Fruit fly (Drosophila melanogaster) whole organism, embryonic: Measurements from ENCODE around the gene CG10747.
A peak's percentile ranks its signal among the peaks of the same experiment; 100 is the strongest.

Experiments
- Aef1 ChIP-seq: fragments of 200-800 bp; sonication (Bioruptor generic); IDR thresholded peaks from 3 replicates; pipeline ENCODE4 v1.3.6; 2022; ENCODE audit warnings: missing biosample characterization, missing genetic modification characterization
- Atf6 ChIP-seq: fragments of 200-800 bp; sonication (Bioruptor generic); IDR thresholded peaks from 2 replicates; pipeline ENCODE4 v1.3.6; 2022; ENCODE audit warnings: missing biosample characterization, missing genetic modification characterization
- Bdp1 ChIP-seq: fragments of 200-800 bp; sonication (Bioruptor generic); optimal IDR thresholded peaks from 3 replicates; lab custom pipeline; 2016; ENCODE audit warnings: missing biosample characterization, missing genetic modification characterization
- CG10366 ChIP-seq: fragments of 200-800 bp; sonication (Bioruptor generic); IDR thresholded peaks from 2 replicates; pipeline ENCODE4 v1.3.6; 2022; ENCODE audit warnings: missing biosample characterization, missing genetic modification characterization
- CG10959 ChIP-seq: fragments of 200-800 bp; sonication (Bioruptor generic); IDR thresholded peaks from 2 replicates; pipeline ENCODE4 v1.3.6; 2022; ENCODE audit warnings: missing biosample characterization, missing genetic modification characterization
- CG1233 ChIP-seq: fragments of 200-800 bp; sonication (Bioruptor generic); optimal IDR thresholded peaks from 4 replicates; lab custom pipeline; 2018; ENCODE audit warnings: missing biosample characterization, mild to moderate bottlenecking, missing genetic modification characterization
- CG12659 ChIP-seq: fragments of 200-800 bp; sonication (Bioruptor generic); optimal IDR thresholded peaks from 3 replicates; lab custom pipeline; 2017; ENCODE audit warnings: mild to moderate bottlenecking, missing biosample characterization, missing genetic modification reagents, missing genetic modification characterization
- CG13424 ChIP-seq: fragments of 200-800 bp; sonication (Bioruptor generic); optimal IDR thresholded peaks from 2 replicates; lab custom pipeline; 2019; ENCODE audit warnings: missing biosample characterization, mild to moderate bottlenecking, missing genetic modification characterization, moderate library complexity
- CG14710 ChIP-seq: fragments of 200-800 bp; sonication (Bioruptor generic); optimal IDR thresholded peaks from 3 replicates; lab custom pipeline; 2019; ENCODE audit warnings: missing biosample characterization, mild to moderate bottlenecking, missing genetic modification characterization, moderate library complexity
- CG14965 ChIP-seq: fragments of 200-800 bp; sonication (Bioruptor generic); optimal IDR thresholded peaks from 2 replicates; lab custom pipeline; 2016; ENCODE audit warnings: missing biosample characterization, missing genetic modification characterization, borderline replicate concordance
- CG15696 ChIP-seq: fragments of 200-800 bp; sonication (Bioruptor generic); optimal IDR thresholded peaks from 2 replicates; lab custom pipeline; 2019; ENCODE audit warnings: missing biosample characterization, mild to moderate bottlenecking, missing genetic modification characterization, moderate library complexity
- CG17912 ChIP-seq: fragments of 200-800 bp; sonication (Bioruptor generic); optimal IDR thresholded peaks from 2 replicates; lab custom pipeline; 2018; ENCODE audit warnings: missing biosample characterization, mild to moderate bottlenecking, missing genetic modification characterization
- CG18011 ChIP-seq: fragments of 200-800 bp; sonication (Bioruptor generic); optimal IDR thresholded peaks from 2 replicates; lab custom pipeline; 2017; ENCODE audit warnings: missing biosample characterization, missing genetic modification characterization, mild to moderate bottlenecking, moderate library complexity, missing genotype
- CG2116 ChIP-seq: fragments of 200-800 bp; sonication (Bioruptor generic); optimal IDR thresholded peaks from 3 replicates; lab custom pipeline; 2018; ENCODE audit warnings: missing biosample characterization, mild to moderate bottlenecking, missing genetic modification characterization
- CG30431 ChIP-seq: fragments of 200-800 bp; sonication (Bioruptor generic); optimal IDR thresholded peaks from 2 replicates; lab custom pipeline; 2017; ENCODE audit warnings: missing biosample characterization, missing genetic modification characterization
- CG31441 ChIP-seq: fragments of 200-800 bp; sonication (Bioruptor generic); IDR thresholded peaks from 2 replicates; pipeline ENCODE4 v1.3.6; 2022; ENCODE audit warnings: missing biosample characterization, missing genetic modification characterization
- CG4404 ChIP-seq: fragments of 200-800 bp; sonication (Bioruptor generic); IDR thresholded peaks from 2 replicates; pipeline ENCODE4 v1.3.6; 2022; ENCODE audit warnings: missing biosample characterization, missing genetic modification characterization
- CG4617 ChIP-seq: fragments of 200-800 bp; sonication (Bioruptor generic); optimal IDR thresholded peaks from 3 replicates; lab custom pipeline; 2016; ENCODE audit warnings: missing biosample characterization, missing genetic modification characterization, borderline replicate concordance
- CG7357 ChIP-seq: fragments of 200-800 bp; sonication (Bioruptor generic); IDR thresholded peaks from 3 replicates; pipeline ENCODE4 v1.3.6; 2022; ENCODE audit warnings: missing biosample characterization, missing genetic modification characterization
- CG8944 ChIP-seq: fragments of 200-800 bp; sonication (Bioruptor generic); optimal IDR thresholded peaks from 3 replicates; lab custom pipeline; 2016; ENCODE audit warnings: missing biosample characterization, missing genetic modification characterization
- Drgx ChIP-seq: fragments of 200-800 bp; sonication (Bioruptor generic); IDR thresholded peaks from 2 replicates; pipeline ENCODE4 v1.3.6; 2022; ENCODE audit warnings: missing biosample characterization, missing genetic modification characterization
- Eip74EF ChIP-seq, 2 experiments: fragments of 200-800 bp in 1 of 2; fragments of >200 bp in 1 of 2; sonication (Bioruptor generic) in 1 of 2; optimal IDR thresholded peaks; 2 replicates each; lab custom pipeline; 2017 to 2019; ENCODE audit warnings: missing biosample characterization in 2 of 2, missing genetic modification characterization in 2 of 2, mild to moderate bottlenecking in 1 of 2, moderate library complexity in 1 of 2
- Fer2 ChIP-seq: fragments of 200-800 bp; sonication (Bioruptor generic); optimal IDR thresholded peaks from 2 replicates; lab custom pipeline; 2018; ENCODE audit warnings: missing biosample characterization, mild to moderate bottlenecking, missing genetic modification characterization, moderate library complexity
- HLH54F ChIP-seq: fragments of 200-800 bp; sonication (Bioruptor generic); optimal IDR thresholded peaks from 3 replicates; lab custom pipeline; 2016; ENCODE audit warnings: missing biosample characterization, missing genetic modification characterization
- Hmx ChIP-seq: fragments of 200-800 bp; sonication (Bioruptor generic); optimal IDR thresholded peaks from 2 replicates; lab custom pipeline; 2016; ENCODE audit warnings: missing biosample characterization, missing genetic modification characterization
- Oli ChIP-seq: fragments of 200-800 bp; sonication (Bioruptor generic); optimal IDR thresholded peaks from 2 replicates; lab custom pipeline; 2018; ENCODE audit warnings: missing biosample characterization, mild to moderate bottlenecking, missing genetic modification characterization, moderate library complexity
- Ravus ChIP-seq: fragments of 200-800 bp; sonication (Bioruptor generic); IDR thresholded peaks from 2 replicates; pipeline ENCODE4 v1.3.6; 2022; ENCODE audit warnings: missing biosample characterization, missing genetic modification characterization
- Sox100B ChIP-seq: fragments of 200-800 bp; sonication (Bioruptor generic); optimal IDR thresholded peaks from 3 replicates; lab custom pipeline; 2018; ENCODE audit warnings: missing biosample characterization, mild to moderate bottlenecking, missing genetic modification characterization
- Sry-β ChIP-seq: fragments of 200-800 bp; sonication (Bioruptor generic); optimal IDR thresholded peaks from 2 replicates; lab custom pipeline; 2018; ENCODE audit warnings: missing biosample characterization, mild to moderate bottlenecking, missing genetic modification characterization, moderate library complexity
- Taf1 ChIP-seq: fragments of 200-800 bp; sonication (Bioruptor generic); IDR thresholded peaks from 2 replicates; pipeline ENCODE4 v1.3.6; 2022; ENCODE audit warnings: missing biosample characterization, missing genetic modification characterization
- bab2 ChIP-seq: fragments of 200-800 bp; sonication (Bioruptor generic); optimal IDR thresholded peaks from 2 replicates; lab custom pipeline; 2016; ENCODE audit warnings: missing biosample characterization, missing genetic modification characterization
- corto ChIP-seq: fragments of 200-800 bp; sonication (Bioruptor generic); optimal IDR thresholded peaks from 2 replicates; lab custom pipeline; 2016; ENCODE audit warnings: missing biosample characterization, mild to moderate bottlenecking, missing genetic modification characterization, moderate library complexity
- dan ChIP-seq: fragments of 200-800 bp; sonication (Bioruptor generic); IDR thresholded peaks from 2 replicates; pipeline ENCODE4 v1.3.6; 2022; ENCODE audit warnings: missing biosample characterization, missing genetic modification characterization
- danr ChIP-seq: fragments of 200-800 bp; sonication (Bioruptor generic); IDR thresholded peaks from 2 replicates; pipeline ENCODE4 v1.3.6; 2022; ENCODE audit warnings: missing biosample characterization, missing genetic modification characterization
- fd102C ChIP-seq: fragments of 200-800 bp; sonication (Bioruptor generic); optimal IDR thresholded peaks from 2 replicates; lab custom pipeline; 2018; ENCODE audit warnings: missing biosample characterization, mild to moderate bottlenecking, missing genetic modification characterization, moderate library complexity
- fd96Cb ChIP-seq: fragments of 200-800 bp; sonication (Bioruptor generic); optimal IDR thresholded peaks from 2 replicates; lab custom pipeline; 2018; ENCODE audit warnings: missing biosample characterization, mild to moderate bottlenecking, missing genetic modification characterization, moderate library complexity
- fu2 ChIP-seq: fragments of 200-800 bp; sonication (Bioruptor generic); optimal IDR thresholded peaks from 2 replicates; lab custom pipeline; 2016; ENCODE audit warnings: missing biosample characterization, missing genetic modification characterization
- hkb ChIP-seq, 2 experiments: fragments of 200-800 bp in 1 of 2; fragments of >200 bp in 1 of 2; sonication (Bioruptor generic) in 1 of 2; IDR thresholded peaks in 1 of 2; optimal IDR thresholded peaks in 1 of 2; 2 replicates each; pipeline versions ENCODE4 v1.3.6 to Lab custom; 2017 to 2022; ENCODE audit warnings: missing biosample characterization in 1 of 2, missing genetic modification characterization in 1 of 2
- ind ChIP-seq: fragments of 200-800 bp; sonication (Bioruptor generic); optimal IDR thresholded peaks from 3 replicates; lab custom pipeline; 2016; ENCODE audit warnings: missing biosample characterization, missing genetic modification characterization
- knrl ChIP-seq: fragments of 200-800 bp; sonication (Bioruptor generic); IDR thresholded peaks from 3 replicates; pipeline ENCODE4 v1.3.6; 2022; ENCODE audit warnings: missing biosample characterization, missing genetic modification characterization; ENCODE audit not compliant: partially characterized antibody
- lola ChIP-seq, 3 experiments: fragments of >200 bp in 2 of 3; fragments of 200-800 bp in 1 of 3; sonication (Bioruptor generic) in 1 of 3; optimal IDR thresholded peaks; 2 replicates each; lab custom pipeline; 2017 to 2019; ENCODE audit warnings: missing biosample characterization in 3 of 3, missing genetic modification characterization in 3 of 3, mild to moderate bottlenecking in 1 of 3, moderate library complexity in 1 of 3
- nom ChIP-seq: fragments of 200-800 bp; sonication (Bioruptor generic); optimal IDR thresholded peaks from 2 replicates; lab custom pipeline; 2017; ENCODE audit warnings: missing biosample characterization, missing genetic modification characterization, mild to moderate bottlenecking, moderate library complexity, missing genetic modification reagents
- pb ChIP-seq: fragments of 200-800 bp; sonication (Bioruptor generic); optimal IDR thresholded peaks from 3 replicates; lab custom pipeline; 2016; ENCODE audit warnings: missing biosample characterization, missing genetic modification characterization
- schlank ChIP-seq: fragments of 200-800 bp; sonication (Bioruptor generic); optimal IDR thresholded peaks from 2 replicates; lab custom pipeline; 2018; ENCODE audit warnings: missing biosample characterization, mild to moderate bottlenecking, missing genetic modification characterization
- sens-2 ChIP-seq: fragments of 200-800 bp; sonication (Bioruptor generic); IDR thresholded peaks from 2 replicates; pipeline ENCODE4 v1.3.6; 2022; ENCODE audit warnings: missing biosample characterization, missing genetic modification characterization
- tll ChIP-seq, 2 experiments: fragments of 200-800 bp in 1 of 2; fragments of >200 bp in 1 of 2; sonication (Bioruptor generic) in 1 of 2; optimal IDR thresholded peaks; 2 replicates each; lab custom pipeline; 2017 to 2019; ENCODE audit warnings: missing biosample characterization in 2 of 2, missing genetic modification characterization in 2 of 2, mild to moderate bottlenecking in 1 of 2, moderate library complexity in 1 of 2
- tx ChIP-seq: fragments of 200-800 bp; sonication (Bioruptor generic); optimal IDR thresholded peaks from 2 replicates; lab custom pipeline; 2016; ENCODE audit warnings: missing biosample characterization, missing genetic modification characterization

Gene CG10747

DNA sequence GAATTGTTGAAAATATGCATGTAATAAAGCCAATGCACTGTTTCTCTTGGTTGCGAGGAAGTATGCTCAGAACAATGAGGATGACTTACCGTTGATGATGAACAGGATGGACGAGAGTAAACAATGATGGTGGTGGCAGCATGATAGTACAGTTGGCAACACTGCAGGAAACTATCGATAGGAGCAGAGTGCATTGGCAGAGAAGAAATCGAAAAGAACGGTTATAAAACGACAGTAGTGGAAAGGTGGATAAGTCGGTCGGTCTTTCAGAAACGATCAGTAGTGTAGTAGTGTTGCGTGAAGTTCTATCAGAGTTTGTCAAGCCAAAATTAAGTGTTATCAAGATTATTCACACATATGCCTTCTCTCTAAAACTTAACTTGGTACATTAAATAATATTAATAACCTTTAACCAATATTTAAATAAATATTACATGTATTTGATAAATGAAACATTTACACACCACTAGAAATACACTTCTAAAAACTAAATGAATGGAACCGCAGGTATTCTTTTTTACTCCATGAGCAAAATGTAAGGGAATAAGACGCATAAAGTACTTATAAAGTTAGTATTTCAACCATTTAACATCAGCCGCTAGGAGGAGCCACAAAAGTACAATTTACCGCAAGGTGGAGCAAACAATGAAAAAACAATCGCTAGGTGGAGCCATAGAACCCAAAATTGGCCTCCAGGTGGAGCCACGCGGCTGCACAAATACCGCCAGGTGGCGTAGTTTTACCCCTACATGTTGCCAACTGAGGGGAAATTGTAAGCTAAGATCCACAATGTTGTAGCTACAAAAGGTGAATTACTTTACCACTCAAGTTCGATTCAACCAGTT lies 29.5 kb upstream of the CG10747 start (continued):
- TF ChIP-seq CG2116 (GFP tag; lab: Kevin White, UChicago), result peak; percentile 64
- peak; percentile 60 for TF ChIP-seq CG12659
- peak; percentile 96 for TF ChIP-seq CG8944 (GFP tag; lab: Kevin White, UChicago)
- TF ChIP-seq pb (GFP tag; lab: Kevin White, UChicago), result peak; percentile 95
- TF ChIP-seq CG30431 (GFP tag; lab: Kevin White, UChicago), result peak; percentile 91
- TF ChIP-seq Aef1 (GFP tag; lab: Robert Waterston, UW), result peak; percentile 94
- TF ChIP-seq fu2 (GFP tag; lab: Kevin White, UChicago), result peak; percentile 84
- TF ChIP-seq CG4617 (GFP tag; lab: Kevin White, UChicago), result peak; percentile 86
- TF ChIP-seq danr (GFP tag; lab: Robert Waterston, UW), result peak; percentile 82
- TF ChIP-seq CG13424 (tag; lab: Kevin White, UChicago), result peak; percentile 79
- peak; percentile 88 for TF ChIP-seq Taf1 (GFP tag; lab: Robert Waterston, UW)
- TF ChIP-seq Atf6 (GFP tag; lab: Robert Waterston, UW), result peak; percentile 65
- TF ChIP-seq CG7357 (GFP tag; lab: Robert Waterston, UW), result peak; percentile 77; the same call in 2 of the 3 replicates
- TF ChIP-seq CG14710, result peak; percentile 76
- TF ChIP-seq Eip74EF (GFP tag; optimal IDR thresholded peaks at IDR 0.05; lab: Kevin White, UChicago), result no peak
- peak; percentile 57 for TF ChIP-seq Sox100B (GFP tag; lab: Kevin White, UChicago)
- TF ChIP-seq CG1233 (GFP tag; lab: Kevin White, UChicago), result peak; percentile 71
- no peak for TF ChIP-seq CG18011 (GFP tag; lab: Kevin White, UChicago)
- TF ChIP-seq ind (GFP tag; lab: Kevin White, UChicago), result peak; percentile 90
- TF ChIP-seq fd96Cb (tag; lab: Kevin White, UChicago), result peak; percentile 75
- TF ChIP-seq corto (GFP tag; lab: Kevin White, UChicago), result no peak
- peak; percentile 79 for TF ChIP-seq CG4404 (GFP tag; lab: Robert Waterston, UW)
- peak; percentile 95 for TF ChIP-seq CG15696 (tag; lab: Kevin White, UChicago)
- peak; percentile 75 for TF ChIP-seq knrl
- peak; percentile 57 for TF ChIP-seq Ravus
- TF ChIP-seq CG31441 (GFP tag; lab: Robert Waterston, UW), result peak; percentile 83
- peak; percentile 80 for TF ChIP-seq hkb (optimal IDR thresholded peaks at IDR 0.05; lab: Kevin White, UChicago)
- TF ChIP-seq hkb (GFP tag; IDR thresholded peaks at IDR 0.05; lab: Robert Waterston, UW), result no peak; the same call in 1 of the 2 replicates
- peak in 1 of 2 experiments; percentile 62 for TF ChIP-seq tll (GFP tag; optimal IDR thresholded peaks at IDR 0.05; lab: Kevin White, UChicago)
- TF ChIP-seq schlank, result peak; percentile 21
- TF ChIP-seq sens-2, result peak; percentile 79
- TF ChIP-seq Sry-β (GFP tag; lab: Kevin White, UChicago), result peak; percentile 67
- peak; percentile 44; the same call in 1 of the 2 replicates for TF ChIP-seq Drgx (GFP tag; lab: Robert Waterston, UW)
- TF ChIP-seq bab2 (GFP tag; lab: Kevin White, UChicago), result peak; percentile 97
- TF ChIP-seq Bdp1 (GFP tag; lab: Kevin White, UChicago), result peak; percentile 52
- peak; percentile 87 for TF ChIP-seq HLH54F (GFP tag; lab: Kevin White, UChicago)
- TF ChIP-seq Fer2 (tag; lab: Kevin White, UChicago), result peak; percentile 51
- TF ChIP-seq Hmx (GFP tag; lab: Kevin White, UChicago), result no peak
- peak; percentile 31 for TF ChIP-seq fd102C (GFP tag; lab: Kevin White, UChicago)
- peak; percentile 87 for TF ChIP-seq tx (GFP tag; lab: Kevin White, UChicago)
- TF ChIP-seq dan (GFP tag; lab: Robert Waterston, UW), result peak; percentile 88
- peak; percentile 57 for TF ChIP-seq Oli
- peak; percentile 92 for TF ChIP-seq CG17912 (GFP tag; lab: Kevin White, UChicago)
- TF ChIP-seq lola (GFP tag; optimal IDR thresholded peaks at IDR 0.05; lab: Kevin White, UChicago), result peak in 1 of 3 experiments; percentile 70
- no peak for TF ChIP-seq nom (GFP tag; lab: Kevin White, UChicago)
- peak; percentile 50 for TF ChIP-seq CG14965
- peak; percentile 94 for TF ChIP-seq CG10959 (GFP tag; lab: Robert Waterston, UW)
- TF ChIP-seq CG10366 (GFP tag; lab: Robert Waterston, UW), result peak; percentile 90
